Fruit fly (Drosophila melanogaster): ENCODE results near the gene bt.

DNA sequence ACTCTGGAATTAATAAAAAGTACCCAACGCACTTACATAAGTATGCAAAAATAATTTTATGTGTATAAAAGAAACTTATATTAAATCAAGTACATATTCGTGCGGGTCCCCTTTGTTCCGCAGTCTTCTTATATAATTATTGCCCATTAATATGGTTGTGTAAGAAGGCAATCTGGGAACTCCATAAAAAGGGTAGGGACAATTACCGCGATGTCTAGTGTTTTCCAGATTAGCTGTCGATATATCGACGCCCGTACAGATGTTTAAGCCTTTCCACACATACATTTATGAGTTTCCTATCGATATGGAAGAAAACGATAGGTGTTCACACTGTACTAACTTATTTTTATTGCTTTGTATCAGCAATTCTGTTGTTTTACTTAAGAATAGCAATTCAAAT lies 27.6 kb upstream of the bt start:
- TF ChIP-seq CG32006 (GFP tag; optimal IDR thresholded peaks at IDR 0.05) = no peak
- no peak for TF ChIP-seq CG6792 (GFP tag; optimal IDR thresholded peaks at IDR 0.05)
- TF ChIP-seq CG1621 (tag; optimal IDR thresholded peaks at IDR 0.05) = no peak
- TF ChIP-seq CG8632 (GFP tag; optimal IDR thresholded peaks at IDR 0.05) = no peak
- TF ChIP-seq CG11294 (GFP tag; IDR thresholded peaks at IDR 0.05) = no peak
- TF ChIP-seq CG6163 (GFP tag; IDR thresholded peaks at IDR 0.05) = no peak
- no peak for TF ChIP-seq CG16779 (tag; optimal IDR thresholded peaks at IDR 0.05)

All from whole organism, prepupa.